Worm (Caenorhabditis elegans) whole organism, young adult: ENCODE measurements around the gene T04H1.12.

ENCODE experiments used
- B0261.1 ChIP-seq: sonication (generic microtip); optimal IDR thresholded peaks from 2 replicates; lab custom pipeline; 2016; ENCODE audit warnings: mild to moderate bottlenecking, missing genetic modification characterization, moderate library complexity, missing compliant biosample characterization
- T07F8.4 ChIP-seq: sonication (generic microtip); optimal IDR thresholded peaks from 2 replicates; lab custom pipeline; 2016; ENCODE audit warnings: mild to moderate bottlenecking, missing genetic modification characterization, moderate library complexity, missing compliant biosample characterization
- Y53F4B.3 ChIP-seq: fragments of 200-800 bp; sonication (Bioruptor generic); IDR thresholded peaks from 2 replicates; pipeline ENCODE4 v1.3.6; 2022; ENCODE audit warnings: missing genetic modification reagents, missing genetic modification characterization, missing compliant biosample characterization
- ama-1 ChIP-seq, 3 experiments: fragments of 150-350 bp in 1 of 3; sonication (generic microtip) in 2 of 3; optimal IDR thresholded peaks; 2 replicates each; lab custom pipeline; 2014 to 2018; ENCODE audit warnings: missing biosample characterization in 2 of 3, missing genetic modification characterization in 2 of 3, missing genetic modification reagents in 2 of 3
- ceh-40 ChIP-seq: fragments of 200-800 bp; sonication (Bioruptor generic); IDR thresholded peaks from 2 replicates; pipeline ENCODE4 v1.3.6; 2022; ENCODE audit warnings: missing genetic modification characterization, missing compliant biosample characterization
- lin-35 ChIP-seq, 3 experiments: fragments of 150-350 bp in 2 of 3; sonication (generic microtip) in 1 of 3; optimal IDR thresholded peaks; 2 replicates each; lab custom pipeline; 2014 to 2018; ENCODE audit warnings: missing biosample characterization in 3 of 3, missing genetic modification characterization in 3 of 3, missing genetic modification reagents in 3 of 3
- mcd-1 ChIP-seq: fragments of 200-800 bp; sonication (Bioruptor generic); IDR thresholded peaks from 2 replicates; pipeline ENCODE4 v1.3.6; 2022; ENCODE audit warnings: missing genetic modification reagents, missing genetic modification characterization, missing compliant biosample characterization
- nhr-80 ChIP-seq: sonication (generic microtip); optimal IDR thresholded peaks from 2 replicates; lab custom pipeline; 2016; ENCODE audit warnings: missing genetic modification characterization, missing compliant biosample characterization
- nhr-90 ChIP-seq: sonication (generic microtip); optimal IDR thresholded peaks from 2 replicates; lab custom pipeline; 2016; ENCODE audit warnings: missing genotype, mild to moderate bottlenecking, missing genetic modification characterization, missing compliant biosample characterization
- pha-4 ChIP-seq: fragments of 150-350 bp; sonication (generic microtip); optimal IDR thresholded peaks from 2 replicates; lab custom pipeline; 2014; ENCODE audit warnings: missing biosample characterization, missing genetic modification reagents, missing genetic modification characterization
- tbp1 ChIP-seq: fragments of 200-800 bp; sonication (Bioruptor generic); optimal IDR thresholded peaks from 2 replicates; lab custom pipeline; 2018; ENCODE audit warnings: mild to moderate bottlenecking, missing genetic modification characterization, missing compliant biosample characterization
- unc-130 ChIP-seq: sonication (generic microtip); optimal IDR thresholded peaks from 2 replicates; lab custom pipeline; 2016; ENCODE audit warnings: missing genetic modification reagents, missing genetic modification characterization, missing compliant biosample characterization
- unc-62 ChIP-seq: fragments of 150-350 bp; optimal IDR thresholded peaks from 2 replicates; lab custom pipeline; 2014; ENCODE audit warnings: missing biosample characterization, missing genetic modification reagents, missing genetic modification characterization
- ztf-3 ChIP-seq: fragments of 200-800 bp; sonication (Bioruptor generic); optimal IDR thresholded peaks from 2 replicates; lab custom pipeline; 2018; ENCODE audit warnings: mild to moderate bottlenecking, missing genetic modification characterization, missing compliant biosample characterization

DNA sequence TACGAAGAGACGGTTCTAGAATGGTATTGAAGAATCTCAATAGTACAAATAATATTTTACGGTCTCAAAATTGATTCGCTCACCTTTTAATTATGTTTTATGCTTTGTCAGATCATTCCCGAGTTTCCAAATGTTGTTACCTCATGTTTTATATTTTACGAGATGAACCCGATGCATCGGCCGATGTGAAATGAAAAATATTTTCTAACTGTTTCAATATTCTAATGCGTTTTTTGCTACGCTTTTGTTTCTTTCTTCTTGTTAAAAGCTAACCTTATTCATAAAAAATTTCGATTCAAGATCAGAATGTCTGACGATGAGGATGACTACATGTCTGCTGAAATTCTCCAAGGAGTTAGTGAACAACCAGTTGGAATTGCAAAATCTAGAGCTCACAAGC is 4.4 kb upstream of the T04H1.12 start, which contains the start of gene T04H1.5:
- TF ChIP-seq lin-35 (GFP tag; optimal IDR thresholded peaks at IDR 0.05; lab: Kevin White, UChicago) (no peak), unc-62 (GFP tag; lab: Kevin White, UChicago) (no peak), Y53F4B.3 (no peak), pha-4 (no peak), T07F8.4 (tag; lab: Kevin White, UChicago) (no peak), ztf-3 (GFP tag; lab: Kevin White, UChicago) (no peak), unc-130 (GFP tag; lab: Kevin White, UChicago) (no peak), mcd-1 (GFP tag; lab: Robert Waterston, UW) (no peak), ceh-40 (GFP tag; lab: Robert Waterston, UW) (no peak), nhr-80 (no peak), B0261.1 (tag; lab: Kevin White, UChicago) (no peak), ama-1 (optimal IDR thresholded peaks at IDR 0.05; lab: Kevin White, UChicago) (no peak), ama-1 (GFP tag; optimal IDR thresholded peaks at IDR 0.05; lab: Kevin White, UChicago) (no peak), nhr-90 (no peak), tbp1 (GFP tag; lab: Kevin White, UChicago) (no peak)
